Worm (Caenorhabditis elegans): ENCODE data around the gene melo-1.

Gene melo-1

DNA sequence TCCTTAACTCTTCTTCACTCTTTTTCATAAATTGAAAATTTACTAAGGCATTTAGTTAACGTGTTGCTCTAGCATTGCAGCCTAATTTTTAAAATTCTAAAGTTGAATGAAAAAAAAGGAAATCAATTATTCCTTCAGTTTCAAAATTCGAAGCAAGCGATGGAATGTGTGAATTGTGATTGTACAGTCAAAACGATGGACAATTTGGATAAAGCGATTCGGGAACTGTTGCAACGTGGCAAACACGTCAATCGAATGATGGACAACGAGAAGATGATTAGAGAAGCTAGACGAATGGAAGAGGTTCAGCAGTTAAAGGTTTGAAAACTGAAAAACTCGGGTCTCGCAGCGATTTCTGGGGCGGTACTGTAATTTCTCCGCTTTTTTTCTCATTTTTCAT is 12.4 kb downstream of the melo-1 start, which contains the start of gene Y57G11C.14:
Gene Y57G11C.14 (plus strand): TSS at position 126 of the 400 bp plus-strand sequence.
- no peak for TF ChIP-seq nhr-23 (tag; optimal IDR thresholded peaks at IDR 0.05)
- TF ChIP-seq aly-2 (tag; optimal IDR thresholded peaks at IDR 0.05): no peak
- TF ChIP-seq sma-9 (GFP tag; optimal IDR thresholded peaks at IDR 0.05): no peak
- TF ChIP-seq sma-9 (tag; optimal IDR thresholded peaks at IDR 0.05): no peak
- no peak for TF ChIP-seq lsy-2 (tag; optimal IDR thresholded peaks at IDR 0.05)
- no peak for TF ChIP-seq ztf-1 (GFP tag; conservative IDR thresholded peaks at IDR 0.05)
- TF ChIP-seq Y55F3AM.14 (GFP tag; optimal IDR thresholded peaks at IDR 0.05): no peak
- no peak for TF ChIP-seq crh-2 (tag; optimal IDR thresholded peaks at IDR 0.05)
- no peak for TF ChIP-seq lin-13 (GFP tag; optimal IDR thresholded peaks at IDR 0.05)
- TF ChIP-seq sem-4 (tag; optimal IDR thresholded peaks at IDR 0.05): no peak
- no peak for TF ChIP-seq peb-1 (tag; optimal IDR thresholded peaks at IDR 0.05)
- TF ChIP-seq ztf-11 (tag; optimal IDR thresholded peaks at IDR 0.05): no peak
- TF ChIP-seq ama-1 (optimal IDR thresholded peaks at IDR 0.05): no peak
- no peak for TF ChIP-seq unc-62 (GFP tag; optimal IDR thresholded peaks at IDR 0.05)

DNA sequence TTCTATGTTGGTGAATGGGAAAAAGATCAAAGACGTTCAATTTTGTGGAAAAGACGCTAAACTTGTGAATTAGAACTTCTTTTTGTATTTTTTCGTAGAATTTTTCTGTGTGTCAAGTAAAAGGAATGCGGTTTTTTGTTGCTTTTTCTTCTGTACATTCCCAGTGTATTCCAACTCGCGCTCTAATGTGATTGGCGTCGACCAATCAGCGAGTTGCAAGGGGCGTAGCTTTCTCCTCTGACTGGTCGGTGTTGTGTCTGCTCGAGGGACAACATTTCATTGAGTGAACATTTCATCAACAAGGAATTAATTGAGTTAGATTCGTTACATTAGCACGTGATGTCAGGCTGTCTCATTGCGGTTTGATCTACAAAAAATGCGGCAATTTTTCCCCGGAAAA is 14.1 kb downstream of the melo-1 start:
- TF ChIP-seq fos-1 (tag; optimal IDR thresholded peaks at IDR 0.05) (no peak), lsy-2 (tag; optimal IDR thresholded peaks at IDR 0.05) (no peak), egl-27 (tag; optimal IDR thresholded peaks at IDR 0.05) (no peak), ceh-16 (tag; optimal IDR thresholded peaks at IDR 0.05) (no peak), ZK546.5 (tag; optimal IDR thresholded peaks at IDR 0.05) (no peak)

DNA sequence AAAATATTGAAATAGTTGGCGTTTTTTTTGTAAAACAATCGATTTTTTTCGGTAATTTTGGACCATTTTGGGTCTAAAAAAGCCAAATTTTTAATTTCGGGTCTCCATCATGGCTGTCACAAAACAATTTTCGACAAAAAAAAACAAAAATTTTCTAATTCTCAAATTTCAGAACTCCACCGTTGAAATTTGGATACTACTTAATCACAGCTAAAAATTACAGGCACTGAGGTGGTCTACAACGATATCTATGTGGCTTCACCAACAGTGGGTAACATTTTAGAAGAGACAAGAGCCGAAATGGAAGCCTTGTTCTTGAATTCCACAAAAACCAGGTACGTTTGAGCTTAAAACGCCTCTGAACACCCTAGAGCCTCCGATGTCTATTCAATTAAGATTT is 15.5 kb downstream of the melo-1 start, which contains the start of gene Y57G11C.1142:
Gene Y57G11C.1142 (plus strand): TSS at position 301 of the 400 bp plus-strand sequence.
- no peak for TF ChIP-seq lsy-2 (tag; optimal IDR thresholded peaks at IDR 0.05)
- no peak for TF ChIP-seq fos-1 (tag; optimal IDR thresholded peaks at IDR 0.05)
- no peak for TF ChIP-seq lin-39 (tag; optimal IDR thresholded peaks at IDR 0.05)
- no peak for TF ChIP-seq mbf-1 (tag; optimal IDR thresholded peaks at IDR 0.05)
- TF ChIP-seq unc-55 (GFP tag; optimal IDR thresholded peaks at IDR 0.05): no peak
- no peak for TF ChIP-seq ztf-11 (tag; optimal IDR thresholded peaks at IDR 0.05)
- TF ChIP-seq blmp-1 (tag; optimal IDR thresholded peaks at IDR 0.05; ENCODE audit: insufficient read depth): no peak
- no peak for TF ChIP-seq nhr-11 (tag; optimal IDR thresholded peaks at IDR 0.05)
- no peak for TF ChIP-seq egl-27 (tag; optimal IDR thresholded peaks at IDR 0.05)
- TF ChIP-seq nhr-237 (tag; optimal IDR thresholded peaks at IDR 0.05): no peak
- TF ChIP-seq snpc-4 (tag; optimal IDR thresholded peaks at IDR 0.05): no peak
- TF ChIP-seq sma-3 (GFP tag; optimal IDR thresholded peaks at IDR 0.05): no peak
- TF ChIP-seq F13H6.1 (tag; optimal IDR thresholded peaks at IDR 0.05): no peak
- TF ChIP-seq C34F6.9 (tag; optimal IDR thresholded peaks at IDR 0.05): no peak

DNA sequence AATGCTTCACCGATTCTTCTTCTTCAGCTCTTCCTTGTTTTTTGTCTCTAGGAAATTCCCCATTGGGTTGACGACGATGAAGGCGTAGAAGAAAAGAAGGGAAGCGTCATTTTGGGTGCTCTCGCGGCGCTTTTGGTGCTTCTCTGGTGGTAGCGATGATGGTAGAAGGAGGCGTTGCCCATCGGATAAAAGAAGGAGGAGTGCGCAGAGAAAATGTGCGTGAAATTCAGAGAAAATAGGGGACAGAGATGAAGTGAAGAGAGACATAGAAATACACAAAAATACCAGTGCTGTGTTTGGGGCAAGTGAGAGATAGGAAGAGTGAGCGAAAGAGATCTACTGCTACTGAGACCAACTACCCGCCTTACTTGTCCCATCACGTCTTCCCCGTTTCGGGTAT is 20.1 kb downstream of the melo-1 start, which contains the start of gene oig-5:
Gene oig-5 (plus strand): TSS at position 301 of the 400 bp plus-strand sequence.
- TF ChIP-seq nhr-77 (tag; optimal IDR thresholded peaks at IDR 0.05): no peak
- no peak for TF ChIP-seq lin-13 (GFP tag; optimal IDR thresholded peaks at IDR 0.05)

DNA sequence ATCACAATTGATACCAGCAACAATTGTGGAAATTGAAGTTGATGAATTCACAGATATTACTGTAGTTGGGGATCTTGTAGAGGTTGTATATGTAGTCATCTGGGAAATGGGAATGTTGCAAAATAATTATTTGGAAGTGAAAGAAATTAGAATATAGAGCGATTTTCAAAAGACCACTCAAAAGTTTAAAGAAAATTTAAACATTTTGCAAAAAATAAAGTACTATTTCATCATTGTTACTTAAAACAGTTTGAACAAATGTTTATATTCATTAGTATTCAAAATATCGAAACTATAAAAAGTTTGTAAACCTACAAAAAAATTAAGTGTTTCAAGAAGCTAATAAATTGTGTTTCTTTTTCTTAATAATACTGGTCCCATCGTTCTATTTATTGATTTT is 29.5 kb downstream of the melo-1 start, which contains the start of gene Y57G11C.46:
Gene Y57G11C.46 (minus strand): TSS at position 101 of the 400 bp plus-strand sequence.
- TF ChIP-seq sma-9 (GFP tag; optimal IDR thresholded peaks at IDR 0.05): no peak
- no peak for TF ChIP-seq sma-9 (tag; optimal IDR thresholded peaks at IDR 0.05)
- no peak for TF ChIP-seq nhr-25 (tag; optimal IDR thresholded peaks at IDR 0.05)
- TF ChIP-seq R02D3.7 (tag; optimal IDR thresholded peaks at IDR 0.05): no peak
- TF ChIP-seq alr-1 (tag; optimal IDR thresholded peaks at IDR 0.05): no peak
- TF ChIP-seq ztf-11 (tag; optimal IDR thresholded peaks at IDR 0.05): no peak
- TF ChIP-seq ceh-82 (tag; optimal IDR thresholded peaks at IDR 0.05): no peak
- TF ChIP-seq mdl-1 (tag; optimal IDR thresholded peaks at IDR 0.05): no peak
- TF ChIP-seq nhr-10 (tag; optimal IDR thresholded peaks at IDR 0.05): no peak
- TF ChIP-seq nhr-129 (tag; optimal IDR thresholded peaks at IDR 0.05): no peak
- no peak for TF ChIP-seq elt-3 (tag; optimal IDR thresholded peaks at IDR 0.05)
- TF ChIP-seq unc-62 (GFP tag; optimal IDR thresholded peaks at IDR 0.05): no peak
- TF ChIP-seq skn-1 (tag; optimal IDR thresholded peaks at IDR 0.05): no peak

Measured in whole organism, L2 larva.